Fruit fly (Drosophila melanogaster) whole organism, prepupa: ENCODE results near the gene Hmr.

Source experiments
- Sox102F ChIP-seq: fragments of 200-800 bp; sonication (Bioruptor generic); optimal IDR thresholded peaks from 2 replicates; lab custom pipeline; 2016; ENCODE audit warnings: missing biosample characterization, mild to moderate bottlenecking, missing genetic modification characterization
- fd85E ChIP-seq: fragments of 200-800 bp; sonication (Bioruptor generic); optimal IDR thresholded peaks from 3 replicates; lab custom pipeline; 2016; ENCODE audit warnings: missing biosample characterization, missing genetic modification characterization
- salr ChIP-seq, 2 experiments: fragments of 200-800 bp; sonication (Bioruptor generic); optimal IDR thresholded peaks; 3 replicates each; lab custom pipeline; 2016 to 2018; ENCODE audit warnings: missing biosample characterization in 2 of 2, missing genetic modification characterization in 2 of 2, mild to moderate bottlenecking in 1 of 2

DNA sequence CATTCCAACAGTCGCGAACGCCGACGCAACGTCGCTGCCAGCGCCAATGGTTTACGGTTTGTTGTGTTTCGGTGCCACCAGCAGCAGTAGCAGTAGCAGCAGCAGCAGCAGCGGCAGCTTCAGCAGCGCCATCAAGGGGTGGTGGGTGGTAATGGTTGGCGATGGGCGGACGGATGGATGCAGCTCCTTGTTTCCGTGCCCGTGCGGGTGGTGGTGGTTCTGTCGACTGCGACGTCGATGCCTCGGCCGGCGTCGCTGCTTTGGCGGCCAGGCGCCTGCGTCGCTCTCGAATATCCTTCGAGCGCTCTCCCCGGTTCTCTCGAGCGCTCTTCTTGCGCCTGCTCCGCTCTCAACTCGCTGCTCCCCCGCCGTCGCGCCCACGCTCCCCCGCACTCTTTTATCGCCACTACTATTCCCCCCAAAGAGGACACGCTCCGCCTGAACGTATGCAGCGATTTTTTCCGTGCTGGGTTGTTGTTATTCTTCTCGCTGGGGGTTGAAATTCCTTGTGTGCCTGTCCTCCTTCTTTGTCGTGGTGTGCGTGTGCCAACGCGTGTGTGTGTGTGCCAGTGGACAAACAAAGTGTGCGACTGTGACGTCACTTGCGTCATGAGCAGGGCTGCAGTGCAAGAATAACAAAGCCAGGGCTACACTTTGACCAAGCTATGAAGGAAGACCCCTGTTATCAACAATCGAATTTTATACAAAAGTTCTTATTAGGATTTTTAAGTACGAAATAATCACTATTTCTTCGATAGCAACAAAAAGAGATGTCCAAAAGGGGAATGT is 25.7 kb upstream of the Hmr start:
- TF ChIP-seq fd85E (GFP tag; lab: Kevin White, UChicago) = no peak
- no peak for TF ChIP-seq Sox102F
- no peak for TF ChIP-seq salr (GFP tag; optimal IDR thresholded peaks at IDR 0.05; lab: Kevin White, UChicago)
